Fruit fly (Drosophila melanogaster): Measurements from ENCODE around the gene BCL7-like.

BCL7-like gene

DNA sequence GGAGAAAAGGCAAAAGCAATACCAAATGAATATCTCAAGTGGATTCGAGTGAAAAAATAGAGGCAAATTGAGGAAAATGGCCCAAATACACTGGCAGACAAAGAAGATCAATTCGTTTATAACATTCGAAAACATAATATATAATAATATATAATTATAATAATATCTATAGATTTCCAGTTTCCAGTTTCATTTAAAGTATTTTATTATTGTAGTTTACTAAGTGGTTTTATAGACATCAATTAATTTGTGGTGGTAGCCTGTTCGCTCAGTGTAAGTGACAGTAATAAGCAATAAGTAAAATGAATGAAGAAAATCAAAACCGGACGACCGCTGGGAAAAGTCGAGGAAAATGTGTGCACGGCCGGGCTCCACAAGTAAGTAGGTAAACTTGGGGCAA is 6.1 kb upstream of the BCL7-like start:
- TF ChIP-seq psq (optimal IDR thresholded peaks at IDR 0.05) = no peak
- no peak for TF ChIP-seq EcR (GFP tag; optimal IDR thresholded peaks at IDR 0.05)
- no peak for TF ChIP-seq pan (optimal IDR thresholded peaks at IDR 0.05)
- no peak for TF ChIP-seq Dll (optimal IDR thresholded peaks at IDR 0.05)
- no peak for TF ChIP-seq usp (GFP tag; optimal IDR thresholded peaks at IDR 0.05)
- TF ChIP-seq CG8478 (optimal IDR thresholded peaks at IDR 0.05) = no peak

DNA sequence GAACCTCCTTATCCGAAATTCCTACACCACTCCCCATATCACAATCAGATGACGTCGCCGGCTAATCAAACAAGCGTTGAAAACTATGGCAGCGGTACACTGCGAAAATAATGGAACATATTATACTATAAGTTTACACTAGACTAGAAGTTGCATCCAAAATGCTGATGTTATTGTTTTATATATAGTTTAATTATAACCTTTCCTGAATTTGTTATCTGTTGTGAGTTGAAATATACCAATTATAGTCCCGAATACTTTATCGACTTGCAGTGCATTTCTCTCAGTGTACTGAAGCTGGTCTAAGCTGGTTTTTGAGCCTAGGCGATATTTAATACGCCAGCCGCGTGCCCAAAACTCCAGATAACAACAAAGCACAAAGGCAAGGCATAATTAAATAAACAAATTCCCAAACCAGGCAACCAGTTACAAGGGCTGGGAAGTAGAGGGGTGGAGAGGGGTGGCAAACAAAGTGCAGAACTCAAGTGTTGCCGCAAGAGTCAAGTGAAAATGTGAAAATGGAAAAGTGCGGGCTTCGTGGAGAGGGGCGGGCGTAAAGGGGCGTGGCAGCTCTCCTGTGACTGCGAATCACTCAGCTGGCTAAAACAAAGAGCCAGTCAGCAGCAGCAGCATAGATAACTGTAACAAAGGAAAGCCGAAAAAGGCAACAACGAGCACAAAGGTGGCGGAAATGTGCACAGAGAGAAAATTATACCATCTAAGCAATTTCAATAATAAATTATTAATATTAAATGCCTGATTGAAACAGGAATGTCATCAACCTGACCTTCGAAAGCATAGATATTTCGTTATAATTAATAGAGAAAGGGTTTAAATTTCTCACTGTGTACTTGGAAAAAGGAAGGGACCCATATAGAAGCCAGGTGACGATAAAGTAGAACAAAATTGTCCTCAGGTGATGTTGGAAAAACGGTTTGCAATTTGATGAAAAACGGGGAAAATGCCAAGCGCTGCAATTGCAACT is 4.0 kb upstream of the BCL7-like start:
- no peak for TF ChIP-seq Dll (optimal IDR thresholded peaks at IDR 0.05)
- no peak for TF ChIP-seq pan (optimal IDR thresholded peaks at IDR 0.05)
- no peak for TF ChIP-seq usp (GFP tag; optimal IDR thresholded peaks at IDR 0.05)
- no peak for TF ChIP-seq CG8478 (optimal IDR thresholded peaks at IDR 0.05)
- TF ChIP-seq EcR (GFP tag; optimal IDR thresholded peaks at IDR 0.05) = no peak
- no peak for TF ChIP-seq psq (optimal IDR thresholded peaks at IDR 0.05)

DNA sequence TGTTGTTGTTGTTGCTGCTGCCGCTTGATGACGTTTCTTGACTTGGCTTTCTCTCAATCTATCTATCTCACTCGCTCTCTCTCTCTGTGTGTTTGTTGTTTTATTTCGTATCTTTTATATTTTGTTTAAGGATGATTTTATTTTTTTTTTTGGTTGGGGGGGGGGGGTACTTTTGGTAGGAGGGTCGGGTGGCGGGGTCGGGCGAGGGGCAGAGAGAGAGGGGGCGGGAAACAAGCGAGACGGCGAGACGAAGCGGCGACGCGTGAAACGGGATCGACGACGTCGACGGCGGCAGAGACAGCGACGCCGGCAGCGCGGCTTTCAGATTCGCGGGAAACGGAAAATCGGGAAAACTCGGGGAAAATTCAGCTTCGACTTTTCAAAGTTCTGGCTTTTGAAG is 1.7 kb upstream of the BCL7-like start:
- TF ChIP-seq pan (optimal IDR thresholded peaks at IDR 0.05) (no peak), CG8478 (optimal IDR thresholded peaks at IDR 0.05) (no peak), usp (GFP tag; optimal IDR thresholded peaks at IDR 0.05) (no peak), EcR (GFP tag; optimal IDR thresholded peaks at IDR 0.05) (no peak), psq (optimal IDR thresholded peaks at IDR 0.05) (no peak), Dll (optimal IDR thresholded peaks at IDR 0.05) (no peak)

dm6 chrX:9355193-9355995 is 1.0 kb upstream of the BCL7-like start:
- TF ChIP-seq usp (GFP tag; optimal IDR thresholded peaks at IDR 0.05) (no peak), Dll (optimal IDR thresholded peaks at IDR 0.05) (no peak), CG8478 (optimal IDR thresholded peaks at IDR 0.05) (no peak), EcR (GFP tag; optimal IDR thresholded peaks at IDR 0.05) (no peak), pan (optimal IDR thresholded peaks at IDR 0.05) (no peak), psq (optimal IDR thresholded peaks at IDR 0.05) (no peak)

DNA sequence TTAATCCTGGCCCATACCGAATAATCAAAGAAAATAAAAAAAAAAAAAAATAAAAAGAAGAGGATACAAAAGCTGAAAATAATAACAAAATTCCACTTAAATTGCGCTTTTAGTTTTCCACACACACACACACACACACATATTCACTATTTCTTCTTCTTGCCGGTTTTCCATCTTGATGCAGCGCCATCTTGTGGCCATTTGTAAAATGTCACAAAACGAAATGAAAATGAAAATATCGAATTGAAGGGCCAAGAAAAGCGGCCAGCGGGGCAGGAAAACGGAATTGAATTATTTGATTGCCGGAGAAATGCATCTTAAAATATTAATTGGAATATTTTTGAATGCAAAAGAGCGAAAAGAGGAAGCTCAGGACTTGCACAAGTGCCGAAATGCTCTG is 37.9 kb downstream of the BCL7-like start:
- TF ChIP-seq usp (GFP tag; optimal IDR thresholded peaks at IDR 0.05) (no peak), pan (optimal IDR thresholded peaks at IDR 0.05) (no peak), psq (optimal IDR thresholded peaks at IDR 0.05) (no peak), CG8478 (optimal IDR thresholded peaks at IDR 0.05) (no peak), Dll (optimal IDR thresholded peaks at IDR 0.05) (no peak)

DNA sequence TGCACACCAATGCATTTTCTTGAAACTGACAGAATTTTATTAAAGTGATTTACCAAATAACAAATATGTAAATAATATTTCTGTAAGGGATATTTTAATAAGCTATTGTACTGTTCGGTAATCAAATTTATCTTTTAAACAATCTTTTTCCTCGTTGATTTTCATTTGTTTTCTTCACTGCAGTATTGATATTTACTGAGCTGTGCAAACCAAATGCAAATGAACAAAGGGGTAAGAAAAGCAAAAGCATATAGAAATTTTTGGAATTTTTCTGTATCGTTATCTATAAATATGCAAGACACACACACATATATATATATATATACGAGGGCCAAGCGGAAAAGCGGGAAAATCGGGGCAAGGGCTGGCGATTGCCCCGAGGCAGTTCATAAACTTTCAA is 38.4 kb downstream of the BCL7-like start:
- no peak for TF ChIP-seq CG8478 (optimal IDR thresholded peaks at IDR 0.05)
- TF ChIP-seq usp (GFP tag; optimal IDR thresholded peaks at IDR 0.05) = no peak

DNA sequence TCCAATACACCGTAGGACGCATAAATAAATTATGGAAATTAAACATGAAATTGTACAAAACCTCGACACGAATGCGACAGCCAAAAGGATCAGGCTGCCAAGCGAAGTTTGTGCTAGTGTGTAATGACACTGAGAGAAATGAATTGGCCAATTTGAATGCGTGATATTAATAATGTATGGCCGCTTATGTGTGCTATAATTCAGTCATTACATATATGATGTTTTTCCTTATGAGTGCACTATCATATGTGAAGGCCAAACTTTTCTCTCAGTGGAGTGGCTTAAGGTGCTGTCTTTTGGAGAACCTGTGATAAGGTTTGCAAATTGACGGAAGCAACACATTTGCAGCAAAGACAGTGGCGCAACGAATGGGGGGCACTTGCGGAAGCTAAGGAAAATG is 43.4 kb downstream of the BCL7-like start:
- TF ChIP-seq EcR (GFP tag; optimal IDR thresholded peaks at IDR 0.05) = no peak
- no peak for TF ChIP-seq Dll (optimal IDR thresholded peaks at IDR 0.05)
- no peak for TF ChIP-seq pan (optimal IDR thresholded peaks at IDR 0.05)
- no peak for TF ChIP-seq usp (GFP tag; optimal IDR thresholded peaks at IDR 0.05)
- no peak for TF ChIP-seq CG8478 (optimal IDR thresholded peaks at IDR 0.05)
- no peak for TF ChIP-seq psq (optimal IDR thresholded peaks at IDR 0.05)

- TF ChIP-seq psq (optimal IDR thresholded peaks at IDR 0.05) (no peak), usp (GFP tag; optimal IDR thresholded peaks at IDR 0.05) (no peak), pan (optimal IDR thresholded peaks at IDR 0.05) (no peak), CG8478 (optimal IDR thresholded peaks at IDR 0.05) (no peak)
Measured at dm6 chrX:9401053-9401452, 44.6 kb downstream of the BCL7-like start.
